Worm (Caenorhabditis elegans) whole organism, L4/young adult: ENCODE results near the gene fipr-25.

ENCODE experiments used
- W03F9.2 ChIP-seq: fragments of 150-350 bp; optimal IDR thresholded peaks from 2 replicates; lab custom pipeline; 2014; ENCODE audit warnings: missing biosample characterization, missing genetic modification characterization
- dao-5 ChIP-seq: sonication (generic microtip); optimal IDR thresholded peaks from 2 replicates; lab custom pipeline; 2016; ENCODE audit warnings: missing genotype, missing genetic modification characterization, moderate library complexity, missing compliant biosample characterization
- him-1 ChIP-seq: sonication (generic microtip); optimal IDR thresholded peaks from 2 replicates; lab custom pipeline; 2016; ENCODE audit warnings: missing genotype, missing genetic modification reagents, missing genetic modification characterization, missing compliant biosample characterization

DNA sequence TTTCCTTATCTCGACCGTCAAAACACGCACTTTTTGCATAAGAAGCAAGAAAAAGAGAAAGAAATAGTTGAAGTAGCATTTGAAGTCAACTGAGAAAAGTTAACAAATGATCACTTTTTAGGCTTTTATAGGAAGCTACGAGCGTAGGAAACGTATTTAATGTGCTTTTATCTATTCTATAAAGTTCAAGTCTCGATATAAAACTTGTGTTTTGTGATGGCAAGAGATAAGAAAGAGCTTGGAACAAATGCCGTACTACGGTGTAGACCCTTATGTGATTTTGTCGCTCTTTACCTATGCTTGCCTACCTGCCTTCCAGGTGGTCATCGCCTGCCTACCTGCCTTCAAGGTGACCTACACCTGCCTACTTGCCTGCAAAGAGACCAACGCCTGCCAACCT, 47.0 kb downstream of the fipr-25 start, which contains the start of gene clec-206:
- TF ChIP-seq dao-5 (tag; lab: Kevin White, UChicago) (no peak), W03F9.2 (tag; lab: Kevin White, UChicago) (no peak), him-1 (tag; lab: Kevin White, UChicago) (no peak)
